Fruit fly (Drosophila melanogaster) whole organism, embryonic: ENCODE data around the gene Ir67a.
A peak's percentile ranks its signal among the peaks of the same experiment; 100 is the strongest.

ENCODE experiments used
- B-H1 ChIP-seq: fragments of 200-800 bp; sonication (Bioruptor generic); IDR thresholded peaks from 3 replicates; pipeline ENCODE4 v1.3.6; 2022; ENCODE audit warnings: missing biosample characterization, missing genetic modification characterization
- Blimp-1 ChIP-seq: fragments of 200-800 bp; sonication (Bioruptor generic); optimal IDR thresholded peaks from 3 replicates; lab custom pipeline; 2018; ENCODE audit warnings: missing biosample characterization, missing genetic modification characterization, mild to moderate bottlenecking, moderate library complexity, missing genetic modification reagents
- CG11093 ChIP-seq: fragments of 200-800 bp; sonication (Bioruptor generic); IDR thresholded peaks from 3 replicates; pipeline ENCODE4 v1.3.6; 2022; ENCODE audit warnings: missing biosample characterization, missing genetic modification characterization
- CG1233 ChIP-seq: fragments of 200-800 bp; sonication (Bioruptor generic); optimal IDR thresholded peaks from 4 replicates; lab custom pipeline; 2018; ENCODE audit warnings: missing biosample characterization, mild to moderate bottlenecking, missing genetic modification characterization
- CG15269 ChIP-seq: fragments of 200-800 bp; sonication (Bioruptor generic); optimal IDR thresholded peaks from 2 replicates; lab custom pipeline; 2018; ENCODE audit warnings: missing biosample characterization, mild to moderate bottlenecking, missing genetic modification characterization, moderate library complexity
- CG15479 ChIP-seq: fragments of 200-800 bp; sonication (Bioruptor generic); optimal IDR thresholded peaks from 3 replicates; lab custom pipeline; 2019; ENCODE audit warnings: missing biosample characterization, mild to moderate bottlenecking, missing genetic modification characterization, moderate library complexity
- CG16813 ChIP-seq: fragments of 200-800 bp; sonication (Bioruptor generic); IDR thresholded peaks from 3 replicates; pipeline ENCODE4 v1.3.6; 2022; ENCODE audit warnings: missing biosample characterization, missing genetic modification characterization; ENCODE audit not compliant: partially characterized antibody
- CG18262 ChIP-seq: fragments of 200-800 bp; optimal IDR thresholded peaks from 3 replicates; lab custom pipeline; 2019; ENCODE audit warnings: missing biosample characterization, mild to moderate bottlenecking, missing genetic modification characterization, moderate library complexity
- CG2712 ChIP-seq: fragments of 200-800 bp; optimal IDR thresholded peaks from 3 replicates; lab custom pipeline; 2019; ENCODE audit warnings: missing biosample characterization, mild to moderate bottlenecking, missing genetic modification characterization, moderate library complexity
- CG32772 ChIP-seq: fragments of 200-800 bp; sonication (Bioruptor generic); IDR thresholded peaks from 2 replicates; pipeline ENCODE4 v1.3.6; 2022; ENCODE audit warnings: missing biosample characterization, missing genetic modification characterization
- CG3726 ChIP-seq: fragments of 200-800 bp; sonication (Bioruptor generic); IDR thresholded peaks from 3 replicates; pipeline ENCODE4, ENCODE4 v1.3.6; 2022; ENCODE audit warnings: missing biosample characterization, missing genetic modification characterization
- CG4404 ChIP-seq: fragments of 200-800 bp; sonication (Bioruptor generic); IDR thresholded peaks from 2 replicates; pipeline ENCODE4 v1.3.6; 2022; ENCODE audit warnings: missing biosample characterization, missing genetic modification characterization
- CG7357 ChIP-seq: fragments of 200-800 bp; sonication (Bioruptor generic); IDR thresholded peaks from 3 replicates; pipeline ENCODE4 v1.3.6; 2022; ENCODE audit warnings: missing biosample characterization, missing genetic modification characterization
- CG7839 ChIP-seq: fragments of 200-800 bp; sonication (Bioruptor generic); optimal IDR thresholded peaks from 3 replicates; lab custom pipeline; 2018; ENCODE audit warnings: missing biosample characterization, mild to moderate bottlenecking, missing genetic modification characterization, moderate library complexity
- CG9876 ChIP-seq: fragments of 200-800 bp; sonication (Bioruptor generic); optimal IDR thresholded peaks from 2 replicates; lab custom pipeline; 2016; ENCODE audit warnings: missing biosample characterization, missing genetic modification characterization
- Deaf1 ChIP-seq: fragments of 200-800 bp; optimal IDR thresholded peaks from 3 replicates; lab custom pipeline; 2019; ENCODE audit warnings: missing biosample characterization, mild to moderate bottlenecking, missing genetic modification characterization, moderate library complexity
- Drgx ChIP-seq: fragments of 200-800 bp; sonication (Bioruptor generic); IDR thresholded peaks from 2 replicates; pipeline ENCODE4 v1.3.6; 2022; ENCODE audit warnings: missing biosample characterization, missing genetic modification characterization
- Ets65A ChIP-seq: fragments of 200-800 bp; sonication (Bioruptor generic); peaks from one replicate; lab custom pipeline; 2016; ENCODE audit warnings: missing biosample characterization, missing genetic modification characterization
- GATAe ChIP-seq: fragments of 200-800 bp; sonication (Bioruptor generic); conservative IDR thresholded peaks from 2 replicates; pipeline ENCODE4 v1.3.6; 2022; ENCODE audit warnings: missing biosample characterization, missing genetic modification characterization
- MBD-R2 ChIP-seq: fragments of 200-800 bp; sonication (Bioruptor generic); IDR thresholded peaks from 2 replicates; pipeline ENCODE4 v1.3.6; 2022; ENCODE audit warnings: missing biosample characterization, missing genetic modification characterization
- Med ChIP-seq: fragments of 200-800 bp; sonication (Bioruptor generic); peaks from one replicate; lab custom pipeline; 2016; ENCODE audit warnings: missing biosample characterization, missing genetic modification characterization, mild to moderate bottlenecking, inconsistent platforms, moderate library complexity
- Nf-YC ChIP-seq: fragments of 200-800 bp; optimal IDR thresholded peaks from 3 replicates; lab custom pipeline; 2019; ENCODE audit warnings: missing biosample characterization, mild to moderate bottlenecking, missing genetic modification characterization, moderate library complexity
- Ptx1 ChIP-seq: fragments of 200-800 bp; sonication (Bioruptor generic); IDR thresholded peaks from 2 replicates; pipeline ENCODE4 v1.3.6; 2022; ENCODE audit warnings: missing biosample characterization, missing genetic modification characterization
- Rx ChIP-seq: fragments of 200-800 bp; sonication (Bioruptor generic); IDR thresholded peaks from 2 replicates; pipeline ENCODE4 v1.3.6; 2022; ENCODE audit warnings: missing biosample characterization, missing genetic modification characterization
- Sry-β ChIP-seq: fragments of 200-800 bp; sonication (Bioruptor generic); optimal IDR thresholded peaks from 2 replicates; lab custom pipeline; 2018; ENCODE audit warnings: missing biosample characterization, mild to moderate bottlenecking, missing genetic modification characterization, moderate library complexity
- Stat92E ChIP-seq, 3 experiments: fragments of >200 bp in 2 of 3; fragments of 200-800 bp in 1 of 3; sonication (Bioruptor generic) in 1 of 3; optimal IDR thresholded peaks; 2 replicates each; lab custom pipeline; 2017 to 2019; ENCODE audit warnings: missing biosample characterization in 3 of 3, missing genetic modification characterization in 3 of 3, mild to moderate bottlenecking in 1 of 3, moderate library complexity in 1 of 3
- Tbp ChIP-seq: fragments of >200 bp; optimal IDR thresholded peaks from 2 replicates; lab custom pipeline; 2018; ENCODE audit warnings: missing biosample characterization, missing genetic modification characterization
- Xrp1 ChIP-seq: fragments of 200-800 bp; sonication (Bioruptor generic); IDR thresholded peaks from 2 replicates; pipeline ENCODE4 v1.3.6; 2022; ENCODE audit warnings: missing biosample characterization, missing genetic modification characterization
- bsh ChIP-seq, 2 experiments: fragments of 200-800 bp; sonication (Bioruptor generic); optimal IDR thresholded peaks; 2 replicates each; lab custom pipeline; 2017 to 2018; ENCODE audit warnings: mild to moderate bottlenecking in 2 of 2, missing biosample characterization in 2 of 2, missing genetic modification characterization in 2 of 2, moderate library complexity in 1 of 2
- chinmo ChIP-seq: fragments of 200-800 bp; sonication (Bioruptor generic); IDR thresholded peaks from 4 replicates; pipeline ENCODE4 v1.3.6; 2022; ENCODE audit warnings: missing biosample characterization, missing genetic modification characterization; ENCODE audit not compliant: partially characterized antibody
- ci ChIP-seq: fragments of 200-800 bp; sonication (Bioruptor generic); IDR thresholded peaks from 3 replicates; pipeline ENCODE4 v1.3.6; 2022; ENCODE audit warnings: missing biosample characterization, missing genetic modification characterization
- corto ChIP-seq: fragments of 200-800 bp; sonication (Bioruptor generic); optimal IDR thresholded peaks from 2 replicates; lab custom pipeline; 2016; ENCODE audit warnings: missing biosample characterization, mild to moderate bottlenecking, missing genetic modification characterization, moderate library complexity
- da ChIP-seq: fragments of 200-800 bp; sonication (Bioruptor generic); optimal IDR thresholded peaks from 2 replicates; lab custom pipeline; 2016; ENCODE audit warnings: missing biosample characterization, missing genetic modification characterization
- dpn ChIP-seq, 2 experiments: fragments of 200-800 bp; sonication (Bioruptor generic); optimal IDR thresholded peaks; 3 replicates each; lab custom pipeline; 2016; ENCODE audit warnings: missing biosample characterization in 2 of 2, missing genetic modification characterization in 2 of 2
- gem ChIP-seq: fragments of 200-800 bp; sonication (Bioruptor generic); optimal IDR thresholded peaks from 2 replicates; lab custom pipeline; 2019; ENCODE audit warnings: missing biosample characterization, mild to moderate bottlenecking, missing genetic modification characterization, moderate library complexity
- her ChIP-seq: fragments of 200-800 bp; sonication (Bioruptor generic); optimal IDR thresholded peaks from 2 replicates; lab custom pipeline; 2016; ENCODE audit warnings: missing biosample characterization, missing genetic modification characterization
- kni ChIP-seq: fragments of 200-800 bp; sonication (Bioruptor generic); optimal IDR thresholded peaks from 3 replicates; lab custom pipeline; 2017; ENCODE audit warnings: mild to moderate bottlenecking, missing biosample characterization, missing genetic modification reagents, missing genetic modification characterization
- lbe ChIP-seq: fragments of 200-800 bp; sonication (Bioruptor generic); optimal IDR thresholded peaks from 2 replicates; lab custom pipeline; 2016; ENCODE audit warnings: missing biosample characterization, mild to moderate bottlenecking, missing genetic modification characterization
- lmd ChIP-seq: fragments of 200-800 bp; sonication (Bioruptor generic); IDR thresholded peaks from 2 replicates; pipeline ENCODE4 v1.3.6; 2022; ENCODE audit warnings: missing biosample characterization, missing genetic modification characterization
- nau ChIP-seq: fragments of 200-800 bp; sonication (Bioruptor generic); optimal IDR thresholded peaks from 3 replicates; lab custom pipeline; 2017; ENCODE audit warnings: missing biosample characterization, mild to moderate bottlenecking, missing genetic modification characterization, missing genetic modification reagents
- nom ChIP-seq: fragments of 200-800 bp; sonication (Bioruptor generic); optimal IDR thresholded peaks from 2 replicates; lab custom pipeline; 2017; ENCODE audit warnings: missing biosample characterization, missing genetic modification characterization, mild to moderate bottlenecking, moderate library complexity, missing genetic modification reagents
- onecut ChIP-seq: fragments of 200-800 bp; sonication (Bioruptor generic); IDR thresholded peaks from 2 replicates; pipeline ENCODE4 v1.3.6; 2022; ENCODE audit warnings: missing biosample characterization, missing genetic modification characterization
- sens ChIP-seq: fragments of 200-800 bp; sonication (Bioruptor generic); peaks from one replicate; lab custom pipeline; 2016; ENCODE audit warnings: missing biosample characterization, missing genetic modification characterization
- sqz ChIP-seq: fragments of 200-800 bp; sonication (Bioruptor generic); optimal IDR thresholded peaks from 3 replicates; lab custom pipeline; 2018; ENCODE audit warnings: missing biosample characterization, mild to moderate bottlenecking, missing genetic modification characterization
- vnd ChIP-seq: fragments of 200-800 bp; sonication (Bioruptor generic); IDR thresholded peaks from 3 replicates; pipeline ENCODE4 v1.3.6; 2022; ENCODE audit warnings: missing biosample characterization, missing genetic modification characterization; ENCODE audit not compliant: partially characterized antibody

Ir67a gene

dm6 chr3L:9549690-9550303 lies 6.0 kb upstream of the Ir67a start:
- no peak for TF ChIP-seq nau (GFP tag; lab: Kevin White, UChicago)
- no peak for TF ChIP-seq B-H1 (GFP tag; lab: Robert Waterston, UW)
- TF ChIP-seq CG9876 (GFP tag; lab: Kevin White, UChicago), result no peak
- peak in 1 of 3 experiments; percentile 74 for TF ChIP-seq Stat92E (GFP tag; optimal IDR thresholded peaks at IDR 0.05; lab: Kevin White, UChicago)
- TF ChIP-seq sens (GFP tag; lab: Kevin White, UChicago), result peak; percentile 73
- TF ChIP-seq CG32772 (GFP tag; lab: Robert Waterston, UW), result peak; percentile 14; the same call in 1 of the 2 replicates
- no peak for TF ChIP-seq ci (GFP tag; lab: Robert Waterston, UW)
- peak; percentile 10; the same call in 1 of the 2 replicates for TF ChIP-seq lmd (GFP tag; lab: Robert Waterston, UW)
- TF ChIP-seq kni (GFP tag; lab: Kevin White, UChicago), result peak; percentile 42
- peak; percentile 12 for TF ChIP-seq gem (tag; lab: Kevin White, UChicago)
- no peak for TF ChIP-seq Nf-YC (tag; lab: Kevin White, UChicago)
- TF ChIP-seq dpn (GFP tag; optimal IDR thresholded peaks at IDR 0.05; lab: Kevin White, UChicago), result no peak
- TF ChIP-seq Xrp1 (GFP tag; lab: Robert Waterston, UW), result peak; percentile 52
- no peak for TF ChIP-seq da (GFP tag; lab: Kevin White, UChicago)
- no peak for TF ChIP-seq CG4404 (GFP tag; lab: Robert Waterston, UW)
- no peak for TF ChIP-seq CG16813 (GFP tag; lab: Robert Waterston, UW)
- TF ChIP-seq vnd (GFP tag; lab: Robert Waterston, UW), result no peak
- TF ChIP-seq Drgx (GFP tag; lab: Robert Waterston, UW), result peak; percentile 88
- TF ChIP-seq lbe, result peak; percentile 61
- peak; percentile 35 for TF ChIP-seq CG2712
- no peak for TF ChIP-seq MBD-R2 (GFP tag; lab: Robert Waterston, UW)
- peak; percentile 47 for TF ChIP-seq sqz
- no peak for TF ChIP-seq Ptx1 (GFP tag; lab: Robert Waterston, UW)
- peak; percentile 61 for TF ChIP-seq nom (GFP tag; lab: Kevin White, UChicago)
- peak; percentile 2 for TF ChIP-seq Blimp-1
- TF ChIP-seq Sry-β (GFP tag; lab: Kevin White, UChicago), result no peak
- no peak for TF ChIP-seq Tbp (GFP tag; lab: Kevin White, UChicago)
- peak; percentile 78 for TF ChIP-seq Ets65A (GFP tag; lab: Kevin White, UChicago)
- TF ChIP-seq chinmo (GFP tag; lab: Robert Waterston, UW), result 0 out of 4 replicates have a peak, but pooled peaks have one; percentile 30
- TF ChIP-seq CG15479, result no peak
- TF ChIP-seq CG3726, result no peak
- no peak for TF ChIP-seq GATAe
- TF ChIP-seq CG11093 (GFP tag; lab: Robert Waterston, UW), result no peak
- no peak for TF ChIP-seq onecut
- no peak for TF ChIP-seq CG7839 (tag; lab: Kevin White, UChicago)
- TF ChIP-seq CG15269 (tag; lab: Kevin White, UChicago), result no peak
- peak; percentile 49 for TF ChIP-seq corto
- no peak for TF ChIP-seq CG1233 (GFP tag; lab: Kevin White, UChicago)
- peak; percentile 14 for TF ChIP-seq Deaf1 (tag; lab: Kevin White, UChicago)
- peak; percentile 5 to 60 for TF ChIP-seq bsh (GFP tag; optimal IDR thresholded peaks at IDR 0.05; lab: Kevin White, UChicago)
- TF ChIP-seq Rx (GFP tag; lab: Robert Waterston, UW), result peak; percentile 24; the same call in 1 of the 2 replicates
- TF ChIP-seq CG18262 (tag; lab: Kevin White, UChicago), result peak; percentile 15
- peak; percentile 19 for TF ChIP-seq Med (GFP tag; lab: Kevin White, UChicago)
- 0 out of 3 replicates have a peak, but pooled peaks have one; percentile 9 for TF ChIP-seq CG7357 (GFP tag; lab: Robert Waterston, UW)
- TF ChIP-seq her (GFP tag; lab: Kevin White, UChicago), result no peak
- TF ChIP-seq, all 482 proteins: peak for 22
